Worm (Caenorhabditis elegans): ENCODE data around the gene nlp-47.

DNA sequence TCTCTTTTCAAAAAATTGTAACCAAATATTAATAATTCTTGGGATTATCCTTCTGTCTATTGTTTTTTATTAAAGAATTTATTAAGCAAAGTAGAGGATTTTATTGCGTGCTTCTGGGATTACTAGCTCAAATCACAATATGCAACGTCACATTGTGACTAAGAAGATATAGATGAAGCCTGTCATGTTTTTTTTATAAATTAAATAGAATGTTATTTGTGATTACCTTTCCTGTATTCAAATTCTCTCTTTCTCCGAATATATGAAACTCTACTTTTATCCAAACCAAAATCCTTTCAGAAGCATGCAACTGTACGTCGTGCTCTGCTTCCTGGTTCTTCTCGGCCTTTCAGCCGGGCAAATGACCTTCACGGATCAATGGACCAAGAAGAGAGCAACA lies at the start of gene nlp-47:
- TF ChIP-seq ceh-13 (GFP tag; optimal IDR thresholded peaks at IDR 0.05) (no peak), ama-1 (optimal IDR thresholded peaks at IDR 0.05) (no peak), tra-4 (tag; optimal IDR thresholded peaks at IDR 0.05) (no peak), scrt-1 (GFP tag; IDR thresholded peaks at IDR 0.05) (no peak), pes-1 (GFP tag; IDR thresholded peaks at IDR 0.05) (no peak), hnd-1 (tag; optimal IDR thresholded peaks at IDR 0.05) (no peak), ceh-36 (tag; optimal IDR thresholded peaks at IDR 0.05) (no peak), ets-7 (tag; optimal IDR thresholded peaks at IDR 0.05) (no peak), F13C5.2 (tag; optimal IDR thresholded peaks at IDR 0.05) (no peak), hmbx-1 (tag; optimal IDR thresholded peaks at IDR 0.05) (no peak), hmg-4 (GFP tag; optimal IDR thresholded peaks at IDR 0.05) (no peak), B0310.2 (tag; optimal IDR thresholded peaks at IDR 0.05) (no peak)
